Worm (Caenorhabditis elegans) whole organism, L3 larva: ENCODE measurements around the gene srt-48.

Experiments used
- R02D3.7 ChIP-seq: fragments of 150-350 bp; optimal IDR thresholded peaks from 2 replicates; lab custom pipeline; 2014; ENCODE audit warnings: missing biosample characterization, missing genetic modification characterization
- ZK546.5 ChIP-seq: sonication (generic microtip); optimal IDR thresholded peaks from 2 replicates; lab custom pipeline; 2017; ENCODE audit warnings: missing biosample characterization, missing genetic modification characterization
- aly-2 ChIP-seq: fragments of 150-350 bp; optimal IDR thresholded peaks from 2 replicates; lab custom pipeline; 2014; ENCODE audit warnings: missing biosample characterization, missing genetic modification characterization
- ama-1 ChIP-seq: fragments of 150-350 bp; optimal IDR thresholded peaks from 2 replicates; lab custom pipeline; 2018
- ceh-28 ChIP-seq: fragments of 150-350 bp; optimal IDR thresholded peaks from 2 replicates; lab custom pipeline; 2014; ENCODE audit warnings: missing biosample characterization, missing genetic modification reagents, missing genetic modification characterization
- ceh-82 ChIP-seq: fragments of 150-350 bp; optimal IDR thresholded peaks from 2 replicates; lab custom pipeline; 2014; ENCODE audit warnings: missing biosample characterization, missing genetic modification characterization
- ceh-9 ChIP-seq: sonication (generic microtip); optimal IDR thresholded peaks from 2 replicates; lab custom pipeline; 2018; ENCODE audit warnings: missing biosample characterization, missing genetic modification characterization
- daf-12 ChIP-seq: fragments of 150-350 bp; optimal IDR thresholded peaks from 2 replicates; lab custom pipeline; 2014; ENCODE audit warnings: missing biosample characterization, missing genetic modification reagents, missing genetic modification characterization
- egl-27 ChIP-seq: sonication (generic microtip); optimal IDR thresholded peaks from 4 replicates; lab custom pipeline; 2017; ENCODE audit warnings: missing biosample characterization, missing genetic modification reagents, missing genetic modification characterization
- elt-2 ChIP-seq: sonication (generic microtip); optimal IDR thresholded peaks from 2 replicates; lab custom pipeline; 2016; ENCODE audit warnings: missing genetic modification reagents, mild to moderate bottlenecking, missing genetic modification characterization, missing compliant biosample characterization
- elt-3 ChIP-seq, 3 experiments: fragments of 150-350 bp in 1 of 3; sonication (generic microtip) in 2 of 3; optimal IDR thresholded peaks; 2 replicates in 2 of 3; 4 replicates in 1 of 3; lab custom pipeline; 2014 to 2017; ENCODE audit warnings: missing biosample characterization in 3 of 3, missing genetic modification characterization in 3 of 3
- eor-1 ChIP-seq, 2 experiments: fragments of 150-350 bp; optimal IDR thresholded peaks; 2 replicates each; lab custom pipeline; 2014 to 2018; ENCODE audit warnings: missing biosample characterization in 2 of 2, missing genetic modification characterization in 2 of 2
- fkh-10 ChIP-seq: sonication (generic microtip); optimal IDR thresholded peaks from 2 replicates; lab custom pipeline; 2017; ENCODE audit warnings: missing biosample characterization, missing genetic modification reagents, missing genetic modification characterization
- fkh-2 ChIP-seq: fragments of 150-350 bp; optimal IDR thresholded peaks from 2 replicates; lab custom pipeline; 2014; ENCODE audit warnings: missing biosample characterization, missing genetic modification reagents, missing genetic modification characterization
- fos-1 ChIP-seq: fragments of 150-350 bp; optimal IDR thresholded peaks from 2 replicates; lab custom pipeline; 2014; ENCODE audit warnings: missing biosample characterization, missing genetic modification characterization
- jun-1 ChIP-seq: fragments of 150-350 bp; optimal IDR thresholded peaks from 2 replicates; lab custom pipeline; 2014; ENCODE audit warnings: missing biosample characterization, missing genetic modification reagents, missing genetic modification characterization
- lin-15B ChIP-seq: fragments of 150-350 bp; optimal IDR thresholded peaks from 2 replicates; lab custom pipeline; 2014; ENCODE audit warnings: missing biosample characterization, missing genetic modification characterization
- lsy-12 ChIP-seq: sonication (generic microtip); optimal IDR thresholded peaks from 2 replicates; lab custom pipeline; 2016; ENCODE audit warnings: mild to moderate bottlenecking, missing genetic modification characterization, missing compliant biosample characterization
- mdl-1 ChIP-seq: fragments of 150-350 bp; optimal IDR thresholded peaks from 2 replicates; lab custom pipeline; 2014; ENCODE audit warnings: missing biosample characterization, missing genetic modification characterization
- mml-1 ChIP-seq: fragments of 150-350 bp; sonication (generic microtip); optimal IDR thresholded peaks from 3 replicates; lab custom pipeline; 2014; ENCODE audit warnings: missing biosample characterization, missing genetic modification characterization
- nfya-1 ChIP-seq: sonication (generic microtip); optimal IDR thresholded peaks from 2 replicates; lab custom pipeline; 2017; ENCODE audit warnings: missing genetic modification characterization, mild to moderate bottlenecking, missing compliant biosample characterization, antibody characterized with exemption, moderate library complexity; ENCODE audit not compliant: insufficient read depth
- nhr-11 ChIP-seq: fragments of 150-350 bp; optimal IDR thresholded peaks from 2 replicates; lab custom pipeline; 2014; ENCODE audit warnings: missing biosample characterization, missing genetic modification characterization
- nhr-12 ChIP-seq: fragments of 150-350 bp; optimal IDR thresholded peaks from 2 replicates; lab custom pipeline; 2014; ENCODE audit warnings: missing biosample characterization, missing genetic modification characterization
- nhr-23 ChIP-seq: fragments of 150-350 bp; optimal IDR thresholded peaks from 2 replicates; lab custom pipeline; 2014; ENCODE audit warnings: missing biosample characterization, missing genetic modification reagents, missing genetic modification characterization
- nhr-237 ChIP-seq: fragments of 150-350 bp; optimal IDR thresholded peaks from 2 replicates; lab custom pipeline; 2014; ENCODE audit warnings: missing biosample characterization, missing genetic modification characterization
- nhr-25 ChIP-seq: sonication (generic microtip); optimal IDR thresholded peaks from 2 replicates; lab custom pipeline; 2017; ENCODE audit warnings: missing biosample characterization, missing genetic modification characterization
- nhr-28 ChIP-seq: fragments of 150-350 bp; optimal IDR thresholded peaks from 2 replicates; lab custom pipeline; 2014; ENCODE audit warnings: missing biosample characterization, missing genetic modification characterization
- nhr-43 ChIP-seq: sonication (generic microtip); optimal IDR thresholded peaks from 2 replicates; lab custom pipeline; 2016; ENCODE audit warnings: mild to moderate bottlenecking, missing genetic modification characterization, missing compliant biosample characterization; ENCODE audit not compliant: poor library complexity, severe bottlenecking
- nhr-67 ChIP-seq: fragments of 150-350 bp; optimal IDR thresholded peaks from 2 replicates; lab custom pipeline; 2014; ENCODE audit warnings: missing biosample characterization, missing genetic modification characterization
- nhr-76 ChIP-seq: fragments of 150-350 bp; sonication (generic microtip); optimal IDR thresholded peaks from 5 replicates; lab custom pipeline; 2014; ENCODE audit warnings: missing biosample characterization, missing genetic modification characterization
- pha-4 ChIP-seq: fragments of 150-350 bp; optimal IDR thresholded peaks from 2 replicates; lab custom pipeline; 2014; ENCODE audit warnings: missing biosample characterization, missing genetic modification reagents, missing genetic modification characterization
- pqm-1 ChIP-seq: fragments of 150-350 bp; optimal IDR thresholded peaks from 2 replicates; lab custom pipeline; 2017; ENCODE audit warnings: missing biosample characterization, missing genetic modification characterization, inconsistent platforms
- sea-2 ChIP-seq: fragments of 150-350 bp; sonication (generic microtip); optimal IDR thresholded peaks from 4 replicates; lab custom pipeline; 2014; ENCODE audit warnings: missing biosample characterization, missing genetic modification reagents, missing genetic modification characterization
- skn-1 ChIP-seq: fragments of 150-350 bp; optimal IDR thresholded peaks from 2 replicates; lab custom pipeline; 2014; ENCODE audit warnings: missing biosample characterization, missing genetic modification characterization
- snpc-4 ChIP-seq: fragments of 150-350 bp; optimal IDR thresholded peaks from 2 replicates; lab custom pipeline; 2014; ENCODE audit warnings: missing biosample characterization, missing genetic modification characterization
- tbx-2 ChIP-seq: sonication (generic microtip); optimal IDR thresholded peaks from 2 replicates; lab custom pipeline; 2016; ENCODE audit warnings: mild to moderate bottlenecking, missing genetic modification characterization, missing compliant biosample characterization
- unc-39 ChIP-seq: sonication (generic microtip); optimal IDR thresholded peaks from 4 replicates; lab custom pipeline; 2017; ENCODE audit warnings: missing biosample characterization, missing genetic modification characterization
- unc-62 ChIP-seq: fragments of 150-350 bp; sonication (generic microtip); optimal IDR thresholded peaks from 4 replicates; lab custom pipeline; 2014; ENCODE audit warnings: missing biosample characterization, missing genetic modification reagents, missing genetic modification characterization
- ztf-4 ChIP-seq: fragments of 150-350 bp; optimal IDR thresholded peaks from 2 replicates; lab custom pipeline; 2014; ENCODE audit warnings: missing biosample characterization, missing genetic modification characterization

Gene srt-48

DNA sequence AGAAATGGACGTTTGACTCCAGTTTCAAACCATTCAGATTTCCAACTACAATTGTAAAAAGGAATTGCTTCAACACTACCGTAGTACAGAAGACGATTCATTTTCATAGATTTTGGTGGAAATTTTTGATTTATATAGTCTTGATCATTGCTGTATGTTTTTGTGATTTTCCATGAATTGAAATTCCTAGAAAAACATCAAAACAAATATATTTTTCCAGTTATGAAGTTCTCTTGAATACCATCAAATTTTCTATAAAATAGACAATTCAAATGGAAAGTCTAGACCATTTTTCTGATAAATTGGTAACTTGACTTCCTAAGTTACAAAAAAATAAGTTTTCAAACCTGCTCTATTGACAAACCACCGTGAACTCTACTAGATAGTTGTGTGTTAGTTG, at the start of gene srt-48:
srt-48 (minus strand) TSS at position 101 of the 400 bp plus-strand sequence.
- TF ChIP-seq nhr-237: no peak
- TF ChIP-seq jun-1 (tag; lab: Kevin White, UChicago): no peak
- no peak for TF ChIP-seq ceh-82 (tag; lab: Kevin White, UChicago)
- TF ChIP-seq lin-15B: no peak
- TF ChIP-seq elt-2 (tag; lab: Kevin White, UChicago): no peak
- TF ChIP-seq ZK546.5 (tag; lab: Kevin White, UChicago): no peak
- no peak for TF ChIP-seq mdl-1 (tag; lab: Kevin White, UChicago)
- no peak for TF ChIP-seq nhr-76 (tag; lab: Kevin White, UChicago)
- TF ChIP-seq fkh-2 (tag; lab: Kevin White, UChicago): no peak
- no peak for TF ChIP-seq ama-1 (lab: Kevin White, UChicago)
- no peak for TF ChIP-seq nhr-11
- TF ChIP-seq egl-27: no peak

- TF ChIP-seq nhr-28 (no peak), pqm-1 (tag; lab: Kevin White, UChicago) (no peak), fos-1 (tag; lab: Kevin White, UChicago) (no peak), tbx-2 (tag; lab: Kevin White, UChicago) (no peak), skn-1 (tag; lab: Kevin White, UChicago) (no peak), lsy-12 (tag; lab: Kevin White, UChicago) (no peak), mml-1 (tag; lab: Kevin White, UChicago) (no peak), R02D3.7 (tag; lab: Kevin White, UChicago) (no peak), nhr-12 (tag; lab: Kevin White, UChicago) (no peak), unc-39 (no peak), unc-62 (GFP tag; lab: Kevin White, UChicago) (no peak), elt-3 (tag; optimal IDR thresholded peaks at IDR 0.05; lab: Kevin White, UChicago) (no peak), nhr-25 (tag; lab: Kevin White, UChicago) (no peak), pha-4 (tag; lab: Kevin White, UChicago) (no peak), nhr-43 (tag; lab: Kevin White, UChicago) (no peak), fkh-2 (tag; lab: Kevin White, UChicago) (no peak), nhr-11 (no peak), mdl-1 (tag; lab: Kevin White, UChicago) (no peak), ceh-9 (tag; lab: Kevin White, UChicago) (no peak)
Measured at ce11 chrIV:15118390-15118789, 49.7 kb upstream of the srt-48 start, which contains the start of gene M199.136. Gene M199.136 (plus strand): TSS chrIV:15118690.

DNA sequence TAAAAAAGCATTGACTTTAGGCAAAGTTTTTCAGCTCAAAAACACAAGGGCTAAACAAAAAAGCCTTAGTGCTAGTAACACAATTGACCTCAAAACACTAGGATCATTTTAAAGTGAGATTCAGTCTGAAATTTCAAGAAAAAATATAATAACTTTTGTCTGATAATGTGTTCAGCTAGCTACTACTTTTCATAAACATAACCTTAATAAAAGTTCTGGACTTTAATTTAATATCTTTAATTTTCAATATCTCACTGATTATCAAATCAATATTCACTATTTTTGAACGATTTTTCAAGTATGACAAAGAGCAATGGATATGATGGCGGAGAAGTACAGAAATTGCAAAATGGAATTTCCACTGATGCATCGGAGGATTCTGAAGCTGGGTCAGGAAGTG, 45.6 kb upstream of the srt-48 start, which contains the start of gene M199.135:
M199.135 (plus strand) TSS at position 301 of the 400 bp plus-strand sequence.
- TF ChIP-seq jun-1 (tag; lab: Kevin White, UChicago): no peak
- TF ChIP-seq nhr-28: no peak
- TF ChIP-seq nfya-1: no peak
- TF ChIP-seq snpc-4 (tag; lab: Kevin White, UChicago): no peak
- TF ChIP-seq unc-39: no peak
- no peak for TF ChIP-seq ceh-82 (tag; lab: Kevin White, UChicago)
- no peak for TF ChIP-seq tbx-2 (tag; lab: Kevin White, UChicago)
- TF ChIP-seq nhr-237: no peak
- no peak for TF ChIP-seq nhr-23 (tag; lab: Kevin White, UChicago)
- TF ChIP-seq ztf-4 (tag; lab: Kevin White, UChicago): no peak
- no peak for TF ChIP-seq fkh-10 (GFP tag; lab: Kevin White, UChicago)

- no peak for TF ChIP-seq nhr-11
- no peak for TF ChIP-seq ZK546.5 (tag; lab: Kevin White, UChicago)
- no peak for TF ChIP-seq nhr-67 (tag; lab: Kevin White, UChicago)
- no peak for TF ChIP-seq elt-3 (tag; optimal IDR thresholded peaks at IDR 0.05; lab: Kevin White, UChicago)
- TF ChIP-seq pqm-1 (tag; lab: Kevin White, UChicago): no peak
Measured at ce11 chrIV:15113117-15113516, 44.4 kb upstream of the srt-48 start, which contains the start of gene M199.134. Gene M199.134 (minus strand): TSS chrIV:15113217.

DNA sequence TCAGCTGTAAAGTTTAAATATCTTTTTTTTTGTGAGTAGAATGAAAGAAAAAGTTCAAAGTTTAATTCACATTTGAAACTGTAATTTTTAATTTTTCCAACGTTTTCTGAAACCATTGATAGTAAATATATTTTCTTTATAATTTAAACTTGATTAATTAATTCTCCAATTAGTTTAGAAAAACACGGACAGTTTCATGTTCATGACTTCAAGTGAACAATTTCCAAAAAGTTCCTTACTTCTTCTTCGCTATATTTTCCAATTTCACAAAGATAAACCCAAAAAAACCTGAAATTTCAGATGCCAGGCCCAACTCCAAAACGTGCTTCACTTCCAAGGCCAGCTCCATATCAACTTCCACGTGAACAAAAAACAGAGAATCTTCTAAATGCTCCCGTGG, 39.8 kb upstream of the srt-48 start, which contains the start of gene M199.2:
M199.2 (plus strand) TSS at position 301 of the 400 bp plus-strand sequence.
- TF ChIP-seq nhr-237: no peak
- no peak for TF ChIP-seq elt-3 (tag; optimal IDR thresholded peaks at IDR 0.05; lab: Kevin White, UChicago)
- no peak for TF ChIP-seq aly-2 (tag; lab: Kevin White, UChicago)
- TF ChIP-seq mdl-1 (tag; lab: Kevin White, UChicago): no peak
- no peak for TF ChIP-seq daf-12
- no peak for TF ChIP-seq eor-1 (tag; optimal IDR thresholded peaks at IDR 0.05; lab: Kevin White, UChicago)
- no peak for TF ChIP-seq ceh-28 (tag; lab: Kevin White, UChicago)
- no peak for TF ChIP-seq nhr-12 (tag; lab: Kevin White, UChicago)
- TF ChIP-seq ZK546.5 (tag; lab: Kevin White, UChicago): no peak
- no peak for TF ChIP-seq sea-2 (GFP tag; lab: Kevin White, UChicago)
- no peak for TF ChIP-seq fkh-10 (GFP tag; lab: Kevin White, UChicago)
